Worm (Caenorhabditis elegans) whole organism, midembryonic: ENCODE results near the gene F15B9.11.
"Not testable (repeated sequence)": the region's sequence is repeated elsewhere in the genome, so short reads cannot be mapped to it uniquely, and the experiment has no call there.

ENCODE experiments used
- T22C8.4 ChIP-seq: fragments of 200-800 bp; sonication (Bioruptor generic); IDR thresholded peaks from 2 replicates; pipeline ENCODE4 v1.3.6; 2022; ENCODE audit warnings: missing genetic modification characterization, missing compliant biosample characterization
- cog-1 ChIP-seq: sonication (generic microtip); optimal IDR thresholded peaks from 2 replicates; lab custom pipeline; 2016; ENCODE audit warnings: missing genetic modification characterization, missing compliant biosample characterization
- tab-1 ChIP-seq: fragments of 200-800 bp; sonication (Bioruptor generic); IDR thresholded peaks from 2 replicates; pipeline ENCODE4 v1.3.6; 2022; ENCODE audit warnings: missing genetic modification characterization, missing compliant biosample characterization

DNA sequence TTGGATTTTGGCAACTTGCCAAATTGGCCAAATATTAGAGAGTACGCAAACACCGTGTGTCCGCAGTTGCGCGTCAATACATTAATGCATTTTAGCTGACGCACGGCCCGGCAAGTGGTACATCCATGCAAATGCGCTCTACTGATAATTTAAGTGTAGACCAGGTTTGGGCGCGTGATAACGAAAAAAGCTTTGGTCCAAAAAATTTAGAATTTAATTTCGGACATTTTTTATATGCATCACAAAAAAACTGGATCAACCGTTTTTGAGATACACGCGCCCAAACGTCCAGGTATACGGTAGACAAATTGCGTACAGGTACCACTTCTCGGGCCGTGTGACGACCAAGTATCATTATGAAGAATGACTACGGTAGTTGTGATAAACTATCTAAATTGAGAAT, 24.8 kb downstream of the F15B9.11 start, which contains the start of gene R186.8:
- TF ChIP-seq cog-1 (tag; lab: Kevin White, UChicago), result peak; percentile 52
- not testable (repeated sequence) for TF ChIP-seq tab-1 (GFP tag; lab: Robert Waterston, UW); T22C8.4
